Worm (Caenorhabditis elegans): Measurements from ENCODE around the gene sdz-32.
A peak's percentile ranks its signal among the peaks of the same experiment; 100 is the strongest.

Gene sdz-32

DNA sequence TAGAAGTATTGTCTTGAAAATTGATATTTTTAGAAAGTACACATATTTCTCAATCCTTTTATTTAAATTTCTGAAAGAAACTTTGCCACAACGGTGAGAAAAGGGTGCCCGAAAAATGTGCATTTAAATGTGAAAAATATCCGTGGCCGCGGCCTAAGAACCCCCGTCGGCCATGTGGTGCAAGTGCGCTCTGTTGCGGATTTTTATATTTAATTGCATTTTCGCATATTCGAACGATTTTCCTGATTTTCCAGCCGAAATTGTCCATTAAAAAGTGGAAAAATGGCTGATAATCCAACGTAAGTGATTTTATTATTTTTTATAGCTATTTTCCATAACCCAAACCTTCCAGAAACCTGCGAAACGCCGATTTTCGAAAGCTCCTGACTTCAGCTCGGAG lies 8.4 kb downstream of the sdz-32 start, which contains the start of gene smu-2 (continued):
- TF ChIP-seq B0019.2 (GFP tag; conservative IDR thresholded peaks at IDR 0.05) (no peak), snpc-3.4 (tag; optimal IDR thresholded peaks at IDR 0.05) (no peak), F10E7.11 (tag; optimal IDR thresholded peaks at IDR 0.05) (no peak), hlh-26 (GFP tag; conservative IDR thresholded peaks at IDR 0.05) (no peak), lin-54 (GFP tag; optimal IDR thresholded peaks at IDR 0.05) (no peak), gei-17 (GFP tag; optimal IDR thresholded peaks at IDR 0.05) (no peak), madf-10 (tag; optimal IDR thresholded peaks at IDR 0.05) (no peak), aptf-3 (GFP tag; IDR thresholded peaks at IDR 0.05) (no peak), ets-4 (GFP tag; optimal IDR thresholded peaks at IDR 0.05) (no peak), mel-28 (tag; optimal IDR thresholded peaks at IDR 0.05; ENCODE audit: borderline replicate concordance) (no peak), F55B11.4 (tag; optimal IDR thresholded peaks at IDR 0.05; ENCODE audit: borderline replicate concordance, insufficient read depth) (no peak), B0261.1 (tag; optimal IDR thresholded peaks at IDR 0.05) (peak; percentile 1), D2030.7 (GFP tag; IDR thresholded peaks at IDR 0.05) (0 out of 2 replicates have a peak, but pooled peaks have one; percentile 15), dpl-1 (GFP tag; optimal IDR thresholded peaks at IDR 0.05) (no peak), ztf-26 (tag; optimal IDR thresholded peaks at IDR 0.05) (no peak), aptf-2 (GFP tag; conservative IDR thresholded peaks at IDR 0.05) (peak; percentile 66; the same call in 1 of the 2 replicates), ztf-18 (tag; optimal IDR thresholded peaks at IDR 0.05) (peak; percentile 13), F57C9.4 (tag; optimal IDR thresholded peaks at IDR 0.05) (no peak), tbx-9 (tag; optimal IDR thresholded peaks at IDR 0.05; ENCODE audit: borderline replicate concordance) (no peak), lir-1 (GFP tag; conservative IDR thresholded peaks at IDR 0.05) (no peak), ztf-6 (GFP tag; IDR thresholded peaks at IDR 0.05) (no peak), let-607 (tag; optimal IDR thresholded peaks at IDR 0.05) (peak in 1 of 2 experiments; percentile 18), sptf-2 (GFP tag; optimal IDR thresholded peaks at IDR 0.05) (no peak), pha-4 (tag; optimal IDR thresholded peaks at IDR 0.05) (no peak), zfh-2 (GFP tag; conservative IDR thresholded peaks at IDR 0.05) (no peak), egrh-3 (GFP tag; IDR thresholded peaks at IDR 0.05) (no peak), hrde-1 (tag; optimal IDR thresholded peaks at IDR 0.05; ENCODE audit: borderline replicate concordance) (no peak), K12H6.12 (tag; optimal IDR thresholded peaks at IDR 0.05) (peak; percentile 35), hmg-20 (GFP tag; IDR thresholded peaks at IDR 0.05) (no peak), T26A5.8 (tag; optimal IDR thresholded peaks at IDR 0.05) (no peak), fkh-3 (tag; optimal IDR thresholded peaks at IDR 0.05) (no peak), lsl-1 (GFP tag; optimal IDR thresholded peaks at IDR 0.05) (peak; percentile 50), athp-1 (tag; optimal IDR thresholded peaks at IDR 0.05) (peak; percentile 70), pbrm-1 (GFP tag; IDR thresholded peaks at IDR 0.05) (no peak), ztf-22 (GFP tag; optimal IDR thresholded peaks at IDR 0.05) (no peak), zim-3 (tag; optimal IDR thresholded peaks at IDR 0.05) (no peak), F23B12.7 (tag; optimal IDR thresholded peaks at IDR 0.05; ENCODE audit: insufficient read depth) (no peak), F37B4.10 (GFP tag; IDR thresholded peaks at IDR 0.05) (no peak), ceh-58 (GFP tag; IDR thresholded peaks at IDR 0.05) (no peak), mcd-1 (GFP tag; IDR thresholded peaks at IDR 0.05) (peak; percentile 97), B0336.3 (GFP tag; IDR thresholded peaks at IDR 0.05) (no peak), lag-1 (GFP tag; IDR thresholded peaks at IDR 0.05) (no peak), attf-6 (GFP tag; IDR thresholded peaks at IDR 0.05) (no peak), ekl-4 (GFP tag; IDR thresholded peaks at IDR 0.05) (no peak), hsf-1 (GFP tag; IDR thresholded peaks at IDR 0.05) (no peak), rec-8 (tag; optimal IDR thresholded peaks at IDR 0.05) (peak; percentile 14 to 34), ceh-79 (tag; optimal IDR thresholded peaks at IDR 0.05) (no peak), repo-1 (tag; optimal IDR thresholded peaks at IDR 0.05) (no peak), bed-2 (GFP tag; IDR thresholded peaks at IDR 0.05) (no peak)
